Worm (Caenorhabditis elegans): ENCODE measurements around the gene Y41E3.13.

Y41E3.13 gene

ce11 chrIV:15025384-15025783 is 32.7 kb upstream of the Y41E3.13 start, which contains the start of gene fcd-2 (continued):
- no peak for TF ChIP-seq nhr-11 (tag; optimal IDR thresholded peaks at IDR 0.05)
- peak; percentile 73 for TF ChIP-seq skn-1 (tag; optimal IDR thresholded peaks at IDR 0.05)
- peak; percentile 92 to 94 for TF ChIP-seq efl-1 (optimal IDR thresholded peaks at IDR 0.05)
- peak; percentile 91 to 99 for TF ChIP-seq efl-1 (GFP tag; optimal IDR thresholded peaks at IDR 0.05 in 1 of 2)
- TF ChIP-seq nhr-47 (tag; optimal IDR thresholded peaks at IDR 0.05) = peak; percentile 56
- TF ChIP-seq C16A3.4 (tag; optimal IDR thresholded peaks at IDR 0.05) = peak; percentile 65
- TF ChIP-seq blmp-1 (tag; optimal IDR thresholded peaks at IDR 0.05) = peak; percentile 66
- TF ChIP-seq nhr-71 (tag; optimal IDR thresholded peaks at IDR 0.05) = peak; percentile 65
- no peak for TF ChIP-seq lir-3 (tag; optimal IDR thresholded peaks at IDR 0.05; ENCODE audit: poor library complexity)
- TF ChIP-seq F16B12.6 (tag; optimal IDR thresholded peaks at IDR 0.05) = peak; percentile 58
- no peak for TF ChIP-seq nhr-84 (tag; optimal IDR thresholded peaks at IDR 0.05)
- peak in 2 of 3 experiments; percentile 25 to 55 for TF ChIP-seq ceh-82 (tag; optimal IDR thresholded peaks at IDR 0.05)

ce11 chrIV:15027334-15027733 is 30.8 kb upstream of the Y41E3.13 start:
- no peak for TF ChIP-seq unc-98 (GFP tag; IDR thresholded peaks at IDR 0.05)
- no peak for TF ChIP-seq efl-1 (optimal IDR thresholded peaks at IDR 0.05)
- peak in 1 of 2 experiments; percentile 25 for TF ChIP-seq efl-1 (GFP tag; optimal IDR thresholded peaks at IDR 0.05 in 1 of 2)

- no peak for TF ChIP-seq nhr-84 (tag; optimal IDR thresholded peaks at IDR 0.05)
- TF ChIP-seq nhr-12 (tag; optimal IDR thresholded peaks at IDR 0.05) = no peak
- peak in 1 of 3 experiments; percentile 9 for TF ChIP-seq dpl-1 (GFP tag; optimal IDR thresholded peaks at IDR 0.05)
- no peak for TF ChIP-seq efl-1 (optimal IDR thresholded peaks at IDR 0.05)
- peak; percentile 34 to 40 for TF ChIP-seq efl-1 (GFP tag; optimal IDR thresholded peaks at IDR 0.05 in 1 of 2)
- TF ChIP-seq lin-39 (tag; optimal IDR thresholded peaks at IDR 0.05) = no peak
- no peak for TF ChIP-seq nhr-76 (tag; optimal IDR thresholded peaks at IDR 0.05)
- TF ChIP-seq grh-1 (GFP tag; IDR thresholded peaks at IDR 0.05) = no peak
Observed at ce11 chrIV:15027884-15028283, 30.2 kb upstream of the Y41E3.13 start.

ce11 chrIV:15028386-15028785 is 29.7 kb upstream of the Y41E3.13 start:
- TF ChIP-seq nhr-90 (tag; optimal IDR thresholded peaks at IDR 0.05; ENCODE audit: poor library complexity) = no peak
- TF ChIP-seq isw-1 (GFP tag; IDR thresholded peaks at IDR 0.05) = no peak
- TF ChIP-seq ceh-63 (GFP tag; optimal IDR thresholded peaks at IDR 0.05) = no peak
- no peak for TF ChIP-seq pax-3 (tag; optimal IDR thresholded peaks at IDR 0.05)
- peak; percentile 79 for TF ChIP-seq alr-1 (tag; optimal IDR thresholded peaks at IDR 0.05; ENCODE audit: borderline replicate concordance)
- no peak for TF ChIP-seq nhr-19 (GFP tag; conservative IDR thresholded peaks at IDR 0.05)
- TF ChIP-seq irx-1 (tag; optimal IDR thresholded peaks at IDR 0.05) = no peak
- TF ChIP-seq efl-1 (optimal IDR thresholded peaks at IDR 0.05) = no peak
- peak in 1 of 2 experiments; percentile 43 for TF ChIP-seq efl-1 (GFP tag; optimal IDR thresholded peaks at IDR 0.05 in 1 of 2)
- TF ChIP-seq sptf-1 (tag; optimal IDR thresholded peaks at IDR 0.05) = no peak
- TF ChIP-seq blmp-1 (tag; optimal IDR thresholded peaks at IDR 0.05) = no peak
- no peak for TF ChIP-seq unc-130 (tag; optimal IDR thresholded peaks at IDR 0.05)
- no peak for TF ChIP-seq rnt-1 (tag; optimal IDR thresholded peaks at IDR 0.05)
- no peak for TF ChIP-seq ceh-90 (tag; optimal IDR thresholded peaks at IDR 0.05)
- no peak for TF ChIP-seq egl-13 (tag; optimal IDR thresholded peaks at IDR 0.05)

ce11 chrIV:15028891-15029290 is 29.2 kb upstream of the Y41E3.13 start, which contains the start of gene Y41E3.8:
Y41E3.8 (minus strand) TSS chrIV:15028978.
- TF ChIP-seq egl-13 (tag; optimal IDR thresholded peaks at IDR 0.05) (no peak), aly-2 (tag; optimal IDR thresholded peaks at IDR 0.05) (no peak), nhr-12 (tag; optimal IDR thresholded peaks at IDR 0.05) (no peak), nhr-90 (tag; optimal IDR thresholded peaks at IDR 0.05; ENCODE audit: poor library complexity) (no peak), skn-1 (tag; optimal IDR thresholded peaks at IDR 0.05) (no peak), lin-13 (GFP tag; optimal IDR thresholded peaks at IDR 0.05) (no peak), lin-39 (tag; optimal IDR thresholded peaks at IDR 0.05) (no peak), nhr-20 (tag; optimal IDR thresholded peaks at IDR 0.05) (peak; percentile 23), sptf-1 (tag; optimal IDR thresholded peaks at IDR 0.05) (no peak), efl-1 (optimal IDR thresholded peaks at IDR 0.05) (peak; percentile 66 to 69), efl-1 (GFP tag; optimal IDR thresholded peaks at IDR 0.05 in 1 of 2) (peak; percentile 79 to 97), unc-86 (tag; optimal IDR thresholded peaks at IDR 0.05) (no peak), pqm-1 (tag; optimal IDR thresholded peaks at IDR 0.05) (no peak), unc-62 (GFP tag; optimal IDR thresholded peaks at IDR 0.05) (no peak), efl-3 (GFP tag; optimal IDR thresholded peaks at IDR 0.05) (no peak), C16A3.4 (tag; optimal IDR thresholded peaks at IDR 0.05) (peak; percentile 23), lin-35 (GFP tag; optimal IDR thresholded peaks at IDR 0.05) (peak; percentile 56 to 81), hpl-2 (GFP tag; optimal IDR thresholded peaks at IDR 0.05) (no peak), mdl-1 (tag; optimal IDR thresholded peaks at IDR 0.05) (peak in 1 of 2 experiments; percentile 43), nhr-47 (tag; optimal IDR thresholded peaks at IDR 0.05) (peak; percentile 32), blmp-1 (tag; optimal IDR thresholded peaks at IDR 0.05) (peak; percentile 53), nhr-76 (tag; optimal IDR thresholded peaks at IDR 0.05) (no peak), lin-15B (tag; optimal IDR thresholded peaks at IDR 0.05) (peak; percentile 16), pag-3 (tag; optimal IDR thresholded peaks at IDR 0.05; ENCODE audit: borderline replicate concordance, insufficient read depth) (no peak), xbp-1 (tag; optimal IDR thresholded peaks at IDR 0.05) (peak; percentile 89)
